Worm (Caenorhabditis elegans): ENCODE measurements around the gene clh-3.

- TF ChIP-seq med-1 (GFP tag; optimal IDR thresholded peaks at IDR 0.05; ENCODE audit: insufficient read depth) (no peak), T22C8.4 (GFP tag; IDR thresholded peaks at IDR 0.05) (no peak), flt-1 (GFP tag; IDR thresholded peaks at IDR 0.05) (no peak)
Measured at ce11 chrII:7217047-7217446, 8.7 kb downstream of the clh-3 start, which contains the start of gene E04F6.10.

Measured in whole organism, midembryonic.